Worm (Caenorhabditis elegans) whole organism, L3 larva: Measurements from ENCODE around the gene C26B9.1.

Experiments
- aly-2 ChIP-seq: fragments of 150-350 bp; optimal IDR thresholded peaks from 2 replicates; lab custom pipeline; 2014; ENCODE audit warnings: missing biosample characterization, missing genetic modification characterization
- ama-1 ChIP-seq: fragments of 150-350 bp; optimal IDR thresholded peaks from 2 replicates; lab custom pipeline; 2018
- elt-2 ChIP-seq: sonication (generic microtip); optimal IDR thresholded peaks from 2 replicates; lab custom pipeline; 2016; ENCODE audit warnings: missing genetic modification reagents, mild to moderate bottlenecking, missing genetic modification characterization, missing compliant biosample characterization
- mml-1 ChIP-seq: fragments of 150-350 bp; sonication (generic microtip); optimal IDR thresholded peaks from 3 replicates; lab custom pipeline; 2014; ENCODE audit warnings: missing biosample characterization, missing genetic modification characterization
- nhr-25 ChIP-seq: sonication (generic microtip); optimal IDR thresholded peaks from 2 replicates; lab custom pipeline; 2017; ENCODE audit warnings: missing biosample characterization, missing genetic modification characterization
- pha-4 ChIP-seq: fragments of 150-350 bp; optimal IDR thresholded peaks from 2 replicates; lab custom pipeline; 2014; ENCODE audit warnings: missing biosample characterization, missing genetic modification reagents, missing genetic modification characterization
- pqm-1 ChIP-seq: fragments of 150-350 bp; optimal IDR thresholded peaks from 2 replicates; lab custom pipeline; 2017; ENCODE audit warnings: missing biosample characterization, missing genetic modification characterization, inconsistent platforms
- sea-2 ChIP-seq: fragments of 150-350 bp; sonication (generic microtip); optimal IDR thresholded peaks from 4 replicates; lab custom pipeline; 2014; ENCODE audit warnings: missing biosample characterization, missing genetic modification reagents, missing genetic modification characterization
- skn-1 ChIP-seq: fragments of 150-350 bp; optimal IDR thresholded peaks from 2 replicates; lab custom pipeline; 2014; ENCODE audit warnings: missing biosample characterization, missing genetic modification characterization
- unc-62 ChIP-seq: fragments of 150-350 bp; sonication (generic microtip); optimal IDR thresholded peaks from 4 replicates; lab custom pipeline; 2014; ENCODE audit warnings: missing biosample characterization, missing genetic modification reagents, missing genetic modification characterization
- ztf-4 ChIP-seq: fragments of 150-350 bp; optimal IDR thresholded peaks from 2 replicates; lab custom pipeline; 2014; ENCODE audit warnings: missing biosample characterization, missing genetic modification characterization

DNA sequence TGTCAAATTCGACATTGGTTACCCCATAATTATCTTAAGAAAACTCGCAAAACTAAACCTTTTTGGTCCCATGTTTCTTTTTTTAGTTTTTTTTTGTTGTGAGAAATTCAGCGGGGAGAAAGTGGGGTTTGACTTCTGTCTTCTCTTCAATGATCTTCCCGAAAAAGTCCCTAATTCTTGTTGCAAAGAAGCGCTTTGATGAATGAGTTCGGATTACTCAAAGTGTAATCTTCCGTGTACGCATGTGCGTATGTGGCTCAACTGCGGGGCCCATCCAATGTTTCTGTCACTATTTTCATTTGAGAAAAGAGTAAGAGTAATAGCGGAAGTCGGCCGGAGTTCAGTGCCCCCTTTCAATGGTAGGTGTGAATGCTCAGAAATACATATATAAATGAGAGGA, 33.2 kb upstream of the C26B9.1 start:
- TF ChIP-seq ama-1 (lab: Kevin White, UChicago) (no peak), pqm-1 (no peak), mml-1 (tag; lab: Kevin White, UChicago) (no peak), unc-62 (no peak), sea-2 (GFP tag; lab: Kevin White, UChicago) (no peak), ztf-4 (tag; lab: Kevin White, UChicago) (no peak), elt-2 (no peak), nhr-25 (tag; lab: Kevin White, UChicago) (no peak), aly-2 (no peak), skn-1 (tag; lab: Kevin White, UChicago) (no peak), pha-4 (tag; lab: Kevin White, UChicago) (no peak)
